Fruit fly (Drosophila melanogaster): Measurements from ENCODE around the gene ex.

ex gene

dm6 chr2L:478749-479482 is 47.9 kb downstream of the ex start (continued):
- TF ChIP-seq HmgD (GFP tag; optimal IDR thresholded peaks at IDR 0.05) (peak; percentile 53), Mad (GFP tag; optimal IDR thresholded peaks at IDR 0.05) (peak; percentile 1), run (tag; optimal IDR thresholded peaks at IDR 0.05) (no peak), YL-1 (GFP tag; optimal IDR thresholded peaks at IDR 0.05) (peak; percentile 27), Antp (GFP tag; optimal IDR thresholded peaks at IDR 0.05) (no peak), CG34376 (GFP tag; optimal IDR thresholded peaks at IDR 0.05) (peak; percentile 62), zen (tag; optimal IDR thresholded peaks at IDR 0.05) (no peak), Max (GFP tag; optimal IDR thresholded peaks at IDR 0.05) (peak; percentile 59), CG12299 (tag; optimal IDR thresholded peaks at IDR 0.05) (no peak), Hr39 (optimal IDR thresholded peaks at IDR 0.05) (no peak), CG15514 (GFP tag; optimal IDR thresholded peaks at IDR 0.05) (peak; percentile 62), lmd (GFP tag; IDR thresholded peaks at IDR 0.05) (no peak), ab (GFP tag; optimal IDR thresholded peaks at IDR 0.05) (no peak), CG2116 (GFP tag; optimal IDR thresholded peaks at IDR 0.05) (no peak), vfl (GFP tag; optimal IDR thresholded peaks at IDR 0.05) (no peak), CG2678 (tag; optimal IDR thresholded peaks at IDR 0.05) (peak; percentile 51), CG4404 (GFP tag; IDR thresholded peaks at IDR 0.05) (no peak), Xbp1 (GFP tag; optimal IDR thresholded peaks at IDR 0.05) (no peak), Tbp (GFP tag; optimal IDR thresholded peaks at IDR 0.05) (no peak), Deaf1 (tag; optimal IDR thresholded peaks at IDR 0.05) (peak; percentile 73), Rfx (GFP tag; IDR thresholded peaks at IDR 0.05) (no peak), CG1233 (GFP tag; optimal IDR thresholded peaks at IDR 0.05) (peak; percentile 47), Hr3 (GFP tag; optimal IDR thresholded peaks at IDR 0.05) (no peak), CG3726 (GFP tag; IDR thresholded peaks at IDR 0.05) (no peak), CG6813 (GFP tag; optimal IDR thresholded peaks at IDR 0.05) (peak; percentile 39), tgo (GFP tag; IDR thresholded peaks at IDR 0.05) (no peak), Dad (GFP tag; optimal IDR thresholded peaks at IDR 0.05) (peak; percentile 42), yki (optimal IDR thresholded peaks at IDR 0.05) (no peak), CG1792 (GFP tag; optimal IDR thresholded peaks at IDR 0.05) (no peak), pan (optimal IDR thresholded peaks at IDR 0.05) (no peak), pan (GFP tag; optimal IDR thresholded peaks at IDR 0.05 in 1 of 2, IDR thresholded peaks at IDR 0.05 in 1 of 2) (no peak), CG31365 (tag; optimal IDR thresholded peaks at IDR 0.05) (peak; percentile 56), cato (GFP tag; optimal IDR thresholded peaks at IDR 0.05; ENCODE audit: borderline replicate concordance) (no peak), bigmax (GFP tag; optimal IDR thresholded peaks at IDR 0.05) (no peak), CG6254 (GFP tag; optimal IDR thresholded peaks at IDR 0.05) (peak; percentile 87), D19B (GFP tag; optimal IDR thresholded peaks at IDR 0.05) (no peak), E2f2 (GFP tag; IDR thresholded peaks at IDR 0.05) (no peak), wek (GFP tag; optimal IDR thresholded peaks at IDR 0.05) (peak; percentile 26), Mrtf (GFP tag; IDR thresholded peaks at IDR 0.05) (no peak), CG32767 (GFP tag; IDR thresholded peaks at IDR 0.05) (no peak), CG6683 (GFP tag; optimal IDR thresholded peaks at IDR 0.05) (peak; percentile 20), CG1603 (tag; optimal IDR thresholded peaks at IDR 0.05) (no peak), klu (GFP tag; IDR thresholded peaks at IDR 0.05) (no peak), GATAe (GFP tag; conservative IDR thresholded peaks at IDR 0.05) (no peak), lov (optimal IDR thresholded peaks at IDR 0.05) (no peak), lov (GFP tag; IDR thresholded peaks at IDR 0.05) (no peak), CG7556 (GFP tag; optimal IDR thresholded peaks at IDR 0.05) (no peak), CG10267 (tag; optimal IDR thresholded peaks at IDR 0.05) (no peak), chif (GFP tag; optimal IDR thresholded peaks at IDR 0.05) (no peak), CG10321 (GFP tag; IDR thresholded peaks at IDR 0.05) (no peak), ci (GFP tag; IDR thresholded peaks at IDR 0.05) (no peak), CG6791 (GFP tag; IDR thresholded peaks at IDR 0.05; ENCODE audit: partially characterized antibody) (no peak)
